Worm (Caenorhabditis elegans) whole organism, mixed stage, embryonic: ENCODE data around the gene F48F7.6.

Experiments
- flh-1 ChIP-seq: fragments of 200-800 bp; sonication (Bioruptor generic); optimal IDR thresholded peaks from 2 replicates; lab custom pipeline; 2018; ENCODE audit warnings: mild to moderate bottlenecking, missing genetic modification characterization, moderate library complexity, missing compliant biosample characterization
- lin-13 ChIP-seq: fragments of 150-350 bp; optimal IDR thresholded peaks from 2 replicates; lab custom pipeline; 2014; ENCODE audit warnings: missing biosample characterization, missing genetic modification characterization
- nhr-237 ChIP-seq: fragments of 150-350 bp; optimal IDR thresholded peaks from 2 replicates; lab custom pipeline; 2014; ENCODE audit warnings: missing biosample characterization, missing genetic modification characterization
- nhr-28 ChIP-seq: fragments of 150-350 bp; optimal IDR thresholded peaks from 2 replicates; lab custom pipeline; 2014; ENCODE audit warnings: missing biosample characterization, missing genetic modification characterization
- nhr-76 ChIP-seq: sonication (generic microtip); optimal IDR thresholded peaks from 2 replicates; lab custom pipeline; 2017; ENCODE audit warnings: missing biosample characterization, missing genetic modification characterization
- sem-2 ChIP-seq: fragments of 200-800 bp; sonication (Bioruptor generic); optimal IDR thresholded peaks from 2 replicates; lab custom pipeline; 2018; ENCODE audit warnings: mild to moderate bottlenecking, missing genetic modification characterization, missing compliant biosample characterization
- snpc-4 ChIP-seq: fragments of 150-350 bp; optimal IDR thresholded peaks from 2 replicates; lab custom pipeline; 2014; ENCODE audit warnings: missing biosample characterization, missing genetic modification characterization
- tbx-8 ChIP-seq: fragments of 200-800 bp; sonication (Bioruptor generic); optimal IDR thresholded peaks from 2 replicates; lab custom pipeline; 2018; ENCODE audit warnings: mild to moderate bottlenecking, missing genetic modification characterization, moderate library complexity, missing compliant biosample characterization
- unc-39 ChIP-seq: fragments of 150-350 bp; optimal IDR thresholded peaks from 2 replicates; lab custom pipeline; 2014; ENCODE audit warnings: missing biosample characterization, missing genetic modification characterization
- unc-62 ChIP-seq: fragments of 150-350 bp; optimal IDR thresholded peaks from 2 replicates; lab custom pipeline; 2014; ENCODE audit warnings: missing biosample characterization, missing genetic modification reagents, missing genetic modification characterization

DNA sequence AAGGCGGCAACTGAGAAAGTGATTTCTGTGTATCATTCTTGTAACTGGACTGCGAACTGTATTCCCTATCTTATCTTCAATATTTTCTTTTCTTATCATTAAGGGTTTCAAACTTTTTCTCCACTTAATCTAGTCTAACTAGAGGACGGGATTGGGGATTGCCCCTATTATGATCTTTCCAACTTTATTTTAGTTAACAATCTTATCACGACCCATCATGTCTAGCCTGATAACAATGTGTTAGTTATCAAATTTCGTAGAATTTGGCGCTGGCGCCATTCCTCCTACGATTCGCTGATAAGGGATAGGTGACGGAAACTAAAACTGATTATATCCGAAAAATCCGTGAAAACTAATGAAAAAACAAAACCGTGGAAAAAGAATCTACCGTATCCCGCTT, 40.3 kb upstream of the F48F7.6 start:
- TF ChIP-seq sem-2 (GFP tag; lab: Kevin White, UChicago) = no peak
- no peak for TF ChIP-seq unc-62 (GFP tag; lab: Kevin White, UChicago)
- no peak for TF ChIP-seq nhr-28 (tag; lab: Kevin White, UChicago)
- TF ChIP-seq nhr-237 = no peak
- no peak for TF ChIP-seq flh-1
- no peak for TF ChIP-seq nhr-76 (tag; lab: Kevin White, UChicago)
- no peak for TF ChIP-seq unc-39 (tag; lab: Kevin White, UChicago)
- TF ChIP-seq tbx-8 (GFP tag; lab: Kevin White, UChicago) = no peak
- TF ChIP-seq snpc-4 (tag; lab: Kevin White, UChicago) = no peak
- TF ChIP-seq lin-13 (tag; lab: Kevin White, UChicago) = no peak
